Worm (Caenorhabditis elegans) whole organism, L2 larva: Measurements from ENCODE around the gene mrpl-2.
A peak's percentile ranks its signal among the peaks of the same experiment; 100 is the strongest.

Experiments
- F13H6.1 ChIP-seq: sonication (generic microtip); optimal IDR thresholded peaks from 2 replicates; lab custom pipeline; 2016; ENCODE audit warnings: missing genetic modification characterization, missing compliant biosample characterization
- R02D3.7 ChIP-seq: fragments of 150-350 bp; optimal IDR thresholded peaks from 2 replicates; lab custom pipeline; 2014; ENCODE audit warnings: missing biosample characterization, missing genetic modification characterization
- Y55F3AM.14 ChIP-seq: fragments of 200-800 bp; sonication (Bioruptor generic); optimal IDR thresholded peaks from 2 replicates; lab custom pipeline; 2018; ENCODE audit warnings: mild to moderate bottlenecking, missing genetic modification characterization, missing compliant biosample characterization
- blmp-1 ChIP-seq: sonication (generic microtip); optimal IDR thresholded peaks from 2 replicates; lab custom pipeline; 2017; ENCODE audit warnings: missing genetic modification characterization, mild to moderate bottlenecking, missing compliant biosample characterization, antibody characterized with exemption, moderate library complexity; ENCODE audit not compliant: insufficient read depth
- ceh-16 ChIP-seq: fragments of 150-350 bp; optimal IDR thresholded peaks from 2 replicates; lab custom pipeline; 2014; ENCODE audit warnings: missing biosample characterization, missing genetic modification characterization
- ceh-82 ChIP-seq: fragments of 150-350 bp; optimal IDR thresholded peaks from 2 replicates; lab custom pipeline; 2014; ENCODE audit warnings: missing biosample characterization, missing genetic modification characterization
- dmd-4 ChIP-seq: sonication (generic microtip); optimal IDR thresholded peaks from 2 replicates; lab custom pipeline; 2017; ENCODE audit warnings: missing biosample characterization, missing genetic modification characterization
- egl-27 ChIP-seq: sonication (generic microtip); optimal IDR thresholded peaks from 3 replicates; lab custom pipeline; 2017; ENCODE audit warnings: missing biosample characterization, missing genetic modification reagents, missing genetic modification characterization
- elt-1 ChIP-seq: fragments of 150-350 bp; optimal IDR thresholded peaks from 2 replicates; lab custom pipeline; 2014; ENCODE audit warnings: missing biosample characterization, missing genetic modification characterization
- fos-1 ChIP-seq: fragments of 150-350 bp; optimal IDR thresholded peaks from 2 replicates; lab custom pipeline; 2014; ENCODE audit warnings: missing biosample characterization, missing genetic modification characterization
- gmeb-1 ChIP-seq: fragments of 150-350 bp; optimal IDR thresholded peaks from 2 replicates; lab custom pipeline; 2014; ENCODE audit warnings: missing biosample characterization, missing genetic modification characterization
- lin-11 ChIP-seq: fragments of 150-350 bp; sonication (generic microtip); optimal IDR thresholded peaks from 2 replicates; lab custom pipeline; 2014; ENCODE audit warnings: missing biosample characterization, missing genetic modification characterization, inconsistent platforms, mixed read lengths
- lsy-2 ChIP-seq, 2 experiments: fragments of 150-350 bp in 1 of 2; sonication (generic microtip) in 1 of 2; optimal IDR thresholded peaks; 2 replicates each; lab custom pipeline; 2014 to 2017; ENCODE audit warnings: missing biosample characterization in 2 of 2, missing genetic modification characterization in 2 of 2
- mab-5 ChIP-seq: fragments of 150-350 bp; optimal IDR thresholded peaks from 2 replicates; lab custom pipeline; 2014; ENCODE audit warnings: missing biosample characterization, missing genetic modification characterization
- mbf-1 ChIP-seq: sonication (generic microtip); optimal IDR thresholded peaks from 2 replicates; lab custom pipeline; 2017; ENCODE audit warnings: missing biosample characterization, missing genetic modification characterization
- mdl-1 ChIP-seq, 2 experiments: fragments of 150-350 bp in 1 of 2; sonication (generic microtip) in 1 of 2; optimal IDR thresholded peaks; 2 replicates each; lab custom pipeline; 2017; ENCODE audit warnings: missing biosample characterization in 2 of 2, missing genetic modification characterization in 2 of 2
- nhr-10 ChIP-seq: sonication (generic microtip); optimal IDR thresholded peaks from 2 replicates; lab custom pipeline; 2017; ENCODE audit warnings: missing biosample characterization, missing genetic modification characterization
- nhr-12 ChIP-seq: fragments of 150-350 bp; optimal IDR thresholded peaks from 2 replicates; lab custom pipeline; 2014; ENCODE audit warnings: missing biosample characterization, missing genetic modification characterization
- nhr-129 ChIP-seq: fragments of 150-350 bp; optimal IDR thresholded peaks from 2 replicates; lab custom pipeline; 2014; ENCODE audit warnings: missing biosample characterization, missing genetic modification characterization
- nhr-21 ChIP-seq: fragments of 150-350 bp; optimal IDR thresholded peaks from 2 replicates; lab custom pipeline; 2014; ENCODE audit warnings: missing biosample characterization, missing genetic modification characterization
- nhr-23 ChIP-seq: fragments of 150-350 bp; optimal IDR thresholded peaks from 2 replicates; lab custom pipeline; 2014; ENCODE audit warnings: missing biosample characterization, missing genetic modification reagents, missing genetic modification characterization
- nhr-237 ChIP-seq: fragments of 150-350 bp; optimal IDR thresholded peaks from 2 replicates; lab custom pipeline; 2014; ENCODE audit warnings: missing biosample characterization, missing genetic modification characterization
- nhr-77 ChIP-seq: fragments of 150-350 bp; optimal IDR thresholded peaks from 2 replicates; lab custom pipeline; 2014; ENCODE audit warnings: missing biosample characterization, missing genetic modification characterization
- sem-4 ChIP-seq: fragments of 150-350 bp; optimal IDR thresholded peaks from 2 replicates; lab custom pipeline; 2014; ENCODE audit warnings: missing biosample characterization, missing genetic modification reagents, missing genetic modification characterization
- skn-1 ChIP-seq: sonication (generic microtip); optimal IDR thresholded peaks from 2 replicates; lab custom pipeline; 2017; ENCODE audit warnings: missing biosample characterization, missing genetic modification characterization
- sma-3 ChIP-seq: sonication (generic microtip); optimal IDR thresholded peaks from 2 replicates; lab custom pipeline; 2016; ENCODE audit warnings: missing genetic modification reagents, missing genetic modification characterization, missing compliant biosample characterization
- unc-55 ChIP-seq: fragments of 150-350 bp; sonication (generic microtip); optimal IDR thresholded peaks from 3 replicates; lab custom pipeline; 2014; ENCODE audit warnings: missing biosample characterization, missing genetic modification reagents, missing genetic modification characterization
- zag-1 ChIP-seq: fragments of 150-350 bp; optimal IDR thresholded peaks from 2 replicates; lab custom pipeline; 2014; ENCODE audit warnings: missing biosample characterization, missing genetic modification characterization
- ztf-11 ChIP-seq: sonication (generic microtip); optimal IDR thresholded peaks from 2 replicates; lab custom pipeline; 2017; ENCODE audit warnings: missing biosample characterization, missing genetic modification characterization
- ztf-4 ChIP-seq: fragments of 150-350 bp; optimal IDR thresholded peaks from 2 replicates; lab custom pipeline; 2014; ENCODE audit warnings: missing biosample characterization, missing genetic modification characterization

Gene mrpl-2

DNA sequence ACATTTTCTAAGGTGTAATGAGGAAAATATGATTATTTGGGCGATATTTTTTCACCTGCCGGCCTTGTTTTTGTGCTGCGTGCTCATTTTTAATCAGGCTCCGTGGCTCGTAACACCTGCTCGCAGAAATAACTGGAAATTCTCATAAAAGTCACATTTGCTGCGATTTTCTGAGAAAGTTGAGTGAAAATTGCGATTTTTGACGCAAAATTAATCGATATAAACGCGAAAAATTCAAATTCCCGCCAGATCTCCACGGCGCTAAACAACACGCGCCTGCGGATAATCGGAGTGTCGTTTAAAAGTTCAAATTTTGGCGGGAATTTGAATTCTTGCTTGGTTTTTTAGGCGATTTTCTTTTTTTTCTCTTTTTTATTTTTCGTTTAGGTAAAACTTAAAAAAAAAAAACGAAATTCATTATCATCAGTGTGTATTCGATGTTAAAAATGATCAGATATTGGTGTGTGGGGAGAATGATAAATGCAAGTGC lies 34.0 kb downstream of the mrpl-2 start, which contains the start of gene Y55F3BL.6:
Gene Y55F3BL.6 (minus strand): TSS at position 51 of the 490 bp plus-strand sequence.
- peak; percentile 34 for TF ChIP-seq lin-11 (tag; lab: Kevin White, UChicago)
- TF ChIP-seq dmd-4 (tag; lab: Kevin White, UChicago), result no peak
- TF ChIP-seq unc-55 (GFP tag; lab: Kevin White, UChicago), result no peak
- TF ChIP-seq mdl-1 (tag; optimal IDR thresholded peaks at IDR 0.05; lab: Kevin White, UChicago), result no peak
- no peak for TF ChIP-seq ceh-16 (tag; lab: Kevin White, UChicago)

DNA sequence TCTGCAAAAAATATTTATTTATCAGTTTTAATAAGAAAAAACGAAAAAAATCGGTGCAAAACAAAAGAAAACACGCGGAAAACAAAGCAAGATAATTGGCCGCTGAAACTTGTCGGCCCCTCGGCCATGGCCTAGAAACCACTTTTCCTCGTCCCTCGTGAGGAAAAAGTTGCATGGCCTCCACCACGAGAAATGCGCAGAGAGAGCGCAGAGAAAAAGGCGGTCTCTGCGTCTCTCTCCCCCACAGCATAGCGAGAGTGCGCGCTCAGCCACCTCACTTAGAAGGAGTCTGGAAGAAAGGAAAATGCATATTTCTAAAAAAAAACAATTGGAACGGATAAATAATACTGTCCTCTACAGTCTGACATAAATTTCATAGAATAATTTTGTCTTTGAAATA lies 40.3 kb downstream of the mrpl-2 start:
- TF ChIP-seq unc-55 (GFP tag; lab: Kevin White, UChicago) (peak; percentile 55), lsy-2 (tag; optimal IDR thresholded peaks at IDR 0.05; lab: Kevin White, UChicago) (peak in 1 of 2 experiments; percentile 31), gmeb-1 (peak; percentile 29), F13H6.1 (peak; percentile 6)
- TF ChIP-seq, all 48 proteins: peak for 4; not testable (repeated sequence) for 44

DNA sequence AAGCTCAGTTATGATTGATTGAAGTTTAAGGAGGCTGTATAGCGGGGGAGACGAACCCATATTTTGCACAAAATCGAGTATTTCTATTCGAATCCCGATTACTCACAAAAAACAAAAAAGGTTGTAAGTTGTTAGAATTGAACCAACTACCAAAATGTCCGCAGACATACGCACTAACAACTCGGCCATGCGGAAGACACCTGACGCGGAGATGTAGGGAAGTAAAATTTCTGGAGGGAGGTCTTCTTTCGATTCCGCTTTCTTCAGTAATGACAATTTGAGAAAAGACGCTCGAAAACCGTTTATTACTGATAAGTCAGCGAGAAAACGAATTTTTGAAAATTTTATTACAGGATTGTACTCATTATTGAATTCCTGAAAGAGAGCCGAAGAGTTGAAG lies 44.8 kb downstream of the mrpl-2 start:
- no peak for TF ChIP-seq skn-1 (tag; lab: Kevin White, UChicago)
- no peak for TF ChIP-seq Y55F3AM.14 (GFP tag; lab: Kevin White, UChicago)
- no peak for TF ChIP-seq lsy-2 (tag; optimal IDR thresholded peaks at IDR 0.05; lab: Kevin White, UChicago)
- no peak for TF ChIP-seq ztf-4 (tag; lab: Kevin White, UChicago)
- no peak for TF ChIP-seq mab-5 (tag; lab: Kevin White, UChicago)
- TF ChIP-seq egl-27 (tag; lab: Kevin White, UChicago), result no peak
- no peak for TF ChIP-seq ceh-82
- TF ChIP-seq nhr-21 (tag; lab: Kevin White, UChicago), result no peak
- TF ChIP-seq R02D3.7 (tag; lab: Kevin White, UChicago), result no peak
- TF ChIP-seq mbf-1, result no peak
- TF ChIP-seq fos-1 (tag; lab: Kevin White, UChicago), result no peak
- TF ChIP-seq nhr-12 (tag; lab: Kevin White, UChicago), result no peak
- no peak for TF ChIP-seq mdl-1 (tag; optimal IDR thresholded peaks at IDR 0.05; lab: Kevin White, UChicago)
- no peak for TF ChIP-seq nhr-129 (tag; lab: Kevin White, UChicago)
- TF ChIP-seq sem-4, result no peak
- TF ChIP-seq blmp-1 (tag; lab: Kevin White, UChicago), result no peak
- TF ChIP-seq gmeb-1, result no peak
- TF ChIP-seq nhr-10, result no peak
- TF ChIP-seq sma-3 (GFP tag; lab: Kevin White, UChicago), result no peak
- no peak for TF ChIP-seq elt-1 (tag; lab: Kevin White, UChicago)

DNA sequence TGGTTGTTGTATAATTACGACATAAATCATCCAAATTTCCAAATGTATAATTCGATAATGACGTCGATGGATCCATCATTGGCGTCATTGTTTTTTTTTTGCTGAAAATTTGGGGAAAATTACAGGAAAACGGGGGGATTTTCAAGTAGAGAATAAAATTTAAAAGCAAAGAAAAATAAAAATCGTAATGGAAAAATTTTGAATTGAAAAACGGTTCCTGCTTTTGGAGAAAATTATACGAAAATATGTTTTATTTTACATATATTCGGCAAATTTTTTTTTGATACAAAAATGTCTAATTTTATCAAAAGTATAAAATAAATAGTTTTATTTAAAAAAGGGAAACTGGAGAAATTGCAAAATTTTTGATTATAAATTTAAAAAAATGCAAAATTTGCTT lies 51.8 kb downstream of the mrpl-2 start, which contains the start of gene zipt-15:
Gene zipt-15 (minus strand): TSS at position 101 of the 400 bp plus-strand sequence.
- TF ChIP-seq ztf-11 (tag; lab: Kevin White, UChicago) (no peak), sem-4 (no peak), nhr-77 (tag; lab: Kevin White, UChicago) (no peak)

DNA sequence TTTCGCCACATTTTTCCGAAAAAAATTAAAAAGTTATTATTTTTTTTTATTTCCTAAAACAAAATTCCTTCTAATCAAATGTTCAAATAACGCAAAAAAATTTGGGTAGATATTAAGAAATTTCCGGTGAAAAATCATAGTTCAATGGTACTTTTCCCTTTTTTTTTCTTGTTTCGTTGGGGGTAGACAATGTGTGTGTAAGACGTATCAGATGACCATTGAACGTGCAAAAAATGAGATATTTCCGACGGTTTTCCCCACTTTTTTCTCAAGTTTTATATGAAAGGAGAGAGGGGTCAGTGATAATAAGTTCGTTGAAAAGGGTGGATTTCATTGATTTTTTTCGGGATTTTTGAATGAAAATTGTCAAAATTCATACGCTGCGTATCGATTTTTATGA lies 53.1 kb downstream of the mrpl-2 start:
- no peak for TF ChIP-seq ceh-16 (tag; lab: Kevin White, UChicago)
- TF ChIP-seq mab-5 (tag; lab: Kevin White, UChicago), result no peak
- TF ChIP-seq ztf-11 (tag; lab: Kevin White, UChicago), result no peak
- no peak for TF ChIP-seq zag-1 (tag; lab: Kevin White, UChicago)
- no peak for TF ChIP-seq nhr-77 (tag; lab: Kevin White, UChicago)
- no peak for TF ChIP-seq nhr-237 (tag; lab: Kevin White, UChicago)
- TF ChIP-seq nhr-23 (tag; lab: Kevin White, UChicago), result no peak
- TF ChIP-seq dmd-4 (tag; lab: Kevin White, UChicago), result no peak
- TF ChIP-seq, all 48 proteins: peak for 0
